Worm (Caenorhabditis elegans): ENCODE data around the gene phlp-2.

The phlp-2 gene

DNA sequence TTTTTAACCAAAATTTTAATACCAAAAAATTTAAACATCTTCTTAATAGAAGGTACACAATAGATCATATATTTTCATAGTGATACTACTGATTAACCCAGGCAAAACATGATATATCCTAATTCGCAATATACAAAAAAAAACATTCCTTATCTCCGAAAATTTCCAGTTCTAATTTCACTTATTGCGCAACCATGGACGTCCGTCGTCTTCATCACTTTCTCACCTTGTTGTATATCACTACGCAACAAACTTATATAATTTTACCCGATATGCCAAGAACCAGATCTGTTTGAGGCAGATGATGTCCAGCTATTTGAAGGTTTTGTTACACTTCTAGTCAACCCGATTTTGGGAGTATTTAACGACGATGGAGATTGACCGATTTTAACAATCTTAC lies 21.4 kb upstream of the phlp-2 start, which contains the start of gene R74.2:
R74.2 (plus strand) TSS at position 316 of the 400 bp plus-strand sequence.
- TF ChIP-seq blmp-1 (tag; optimal IDR thresholded peaks at IDR 0.05) (peak; percentile 81), hlh-1 (tag; optimal IDR thresholded peaks at IDR 0.05) (no peak), unc-62 (GFP tag; optimal IDR thresholded peaks at IDR 0.05) (peak; percentile 20), unc-120 (tag; optimal IDR thresholded peaks at IDR 0.05; ENCODE audit: poor library complexity, severe bottlenecking) (no peak), zip-8 (tag; optimal IDR thresholded peaks at IDR 0.05) (peak; percentile 84), elt-3 (tag; optimal IDR thresholded peaks at IDR 0.05) (peak; percentile 77)

DNA sequence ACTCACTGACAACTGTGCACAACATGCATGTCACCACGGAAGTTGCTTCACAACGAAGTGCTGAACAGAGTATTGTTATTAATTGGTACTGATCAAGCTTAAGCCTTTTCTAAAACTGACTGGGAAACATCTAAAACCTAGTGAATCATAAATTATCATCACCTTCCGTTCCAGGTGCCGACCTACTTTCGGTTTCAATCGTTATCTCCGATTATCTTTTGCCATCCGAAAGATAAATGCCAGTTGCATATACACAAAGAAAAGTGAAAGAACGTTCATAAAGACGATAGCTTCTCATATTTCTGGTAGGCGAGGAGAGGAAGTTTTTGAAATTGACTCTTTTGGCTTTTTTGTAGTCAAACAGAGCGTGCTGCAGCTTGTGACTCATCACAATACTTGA lies 19.7 kb upstream of the phlp-2 start:
- no peak for TF ChIP-seq mab-5 (tag; optimal IDR thresholded peaks at IDR 0.05)
- TF ChIP-seq nhr-237 (tag; optimal IDR thresholded peaks at IDR 0.05) = no peak
- TF ChIP-seq ztf-11 (tag; optimal IDR thresholded peaks at IDR 0.05) = no peak
- TF ChIP-seq M03D4.4 (tag; optimal IDR thresholded peaks at IDR 0.05) = no peak
- no peak for TF ChIP-seq lin-32 (GFP tag; optimal IDR thresholded peaks at IDR 0.05)
- TF ChIP-seq mls-2 (tag; optimal IDR thresholded peaks at IDR 0.05) = no peak
- no peak for TF ChIP-seq unc-39 (tag; optimal IDR thresholded peaks at IDR 0.05)
- no peak for TF ChIP-seq tbx-8 (GFP tag; optimal IDR thresholded peaks at IDR 0.05)
- TF ChIP-seq pha-4 (tag; optimal IDR thresholded peaks at IDR 0.05) = no peak
- no peak for TF ChIP-seq zip-8 (tag; optimal IDR thresholded peaks at IDR 0.05)
- TF ChIP-seq elt-1 (tag; optimal IDR thresholded peaks at IDR 0.05; ENCODE audit: borderline replicate concordance, insufficient read depth) = peak; percentile 74
- TF ChIP-seq sptf-1 (tag; optimal IDR thresholded peaks at IDR 0.05) = no peak
- no peak for TF ChIP-seq cnd-1 (tag; optimal IDR thresholded peaks at IDR 0.05)
- TF ChIP-seq ceh-39 (tag; optimal IDR thresholded peaks at IDR 0.05) = no peak
- no peak for TF ChIP-seq nhr-28 (tag; optimal IDR thresholded peaks at IDR 0.05)
- no peak for TF ChIP-seq lsy-2 (tag; optimal IDR thresholded peaks at IDR 0.05)
- peak; percentile 88 for TF ChIP-seq elt-3 (tag; optimal IDR thresholded peaks at IDR 0.05)
- no peak for TF ChIP-seq flh-1 (GFP tag; optimal IDR thresholded peaks at IDR 0.05)
- no peak for TF ChIP-seq mep-1 (tag; optimal IDR thresholded peaks at IDR 0.05)
- peak; percentile 92 for TF ChIP-seq blmp-1 (tag; optimal IDR thresholded peaks at IDR 0.05)
- TF ChIP-seq nhr-2 (tag; optimal IDR thresholded peaks at IDR 0.05) = no peak
- TF ChIP-seq sem-2 (GFP tag; optimal IDR thresholded peaks at IDR 0.05) = no peak
- peak; percentile 15 for TF ChIP-seq ham-2 (GFP tag; optimal IDR thresholded peaks at IDR 0.05)
- TF ChIP-seq unc-120 (tag; optimal IDR thresholded peaks at IDR 0.05; ENCODE audit: poor library complexity, severe bottlenecking) = no peak
- TF ChIP-seq ceh-43 (GFP tag; optimal IDR thresholded peaks at IDR 0.05) = no peak
- TF ChIP-seq nhr-12 (tag; optimal IDR thresholded peaks at IDR 0.05) = no peak
- no peak for TF ChIP-seq hlh-1 (tag; optimal IDR thresholded peaks at IDR 0.05)
- TF ChIP-seq snpc-4 (tag; optimal IDR thresholded peaks at IDR 0.05) = no peak
- no peak for TF ChIP-seq bed-3 (GFP tag; optimal IDR thresholded peaks at IDR 0.05)
- TF ChIP-seq ceh-83 (GFP tag; optimal IDR thresholded peaks at IDR 0.05) = no peak
- TF ChIP-seq ces-1 (GFP tag; optimal IDR thresholded peaks at IDR 0.05) = no peak
- TF ChIP-seq drap-1 (GFP tag; optimal IDR thresholded peaks at IDR 0.05) = no peak
- peak; percentile 0 for TF ChIP-seq unc-62 (GFP tag; optimal IDR thresholded peaks at IDR 0.05)
- no peak for TF ChIP-seq nhr-76 (tag; optimal IDR thresholded peaks at IDR 0.05)
- TF ChIP-seq lin-13 (tag; optimal IDR thresholded peaks at IDR 0.05) = no peak

DNA sequence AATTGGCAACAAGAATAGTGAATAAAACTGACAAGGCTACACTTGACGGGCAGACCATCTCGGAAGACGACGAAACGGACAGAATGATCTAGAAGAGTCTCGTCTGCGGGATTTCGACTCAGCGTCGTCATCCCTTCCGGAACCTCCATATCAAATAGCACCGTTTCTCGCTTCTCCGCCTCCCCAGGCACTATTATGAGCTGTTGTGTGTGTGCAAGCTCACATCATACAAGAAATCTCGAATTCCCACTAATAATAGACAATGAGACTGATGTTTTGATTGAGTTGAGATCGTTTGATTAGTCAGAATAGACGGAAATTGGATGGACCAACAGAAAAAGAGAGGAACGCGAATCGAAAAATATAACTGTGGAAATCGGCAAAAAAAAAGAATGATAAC lies 19.0 kb upstream of the phlp-2 start, which contains the start of gene spp-28:
spp-28 (minus strand) TSS at position 101 of the 400 bp plus-strand sequence.
- TF ChIP-seq lin-13 (tag; optimal IDR thresholded peaks at IDR 0.05) = no peak
- no peak for TF ChIP-seq pha-4 (tag; optimal IDR thresholded peaks at IDR 0.05)
- no peak for TF ChIP-seq drap-1 (GFP tag; optimal IDR thresholded peaks at IDR 0.05)
- no peak for TF ChIP-seq ham-2 (GFP tag; optimal IDR thresholded peaks at IDR 0.05)
- no peak for TF ChIP-seq nhr-12 (tag; optimal IDR thresholded peaks at IDR 0.05)
- no peak for TF ChIP-seq blmp-1 (tag; optimal IDR thresholded peaks at IDR 0.05)
- TF ChIP-seq nhr-2 (tag; optimal IDR thresholded peaks at IDR 0.05) = no peak
- no peak for TF ChIP-seq ceh-83 (GFP tag; optimal IDR thresholded peaks at IDR 0.05)
- no peak for TF ChIP-seq sem-2 (GFP tag; optimal IDR thresholded peaks at IDR 0.05)
- TF ChIP-seq hlh-1 (tag; optimal IDR thresholded peaks at IDR 0.05) = no peak

ce11 chrIII:4191091-4191638 lies 18.1 kb upstream of the phlp-2 start, which contains the start of gene dnj-16:
Gene dnj-16 (plus strand): TSS chrIII:4191141.
- TF ChIP-seq bed-3 (GFP tag; optimal IDR thresholded peaks at IDR 0.05) = no peak
- no peak for TF ChIP-seq lin-13 (tag; optimal IDR thresholded peaks at IDR 0.05)
- peak; percentile 83 for TF ChIP-seq ces-1 (GFP tag; optimal IDR thresholded peaks at IDR 0.05)
- peak; percentile 1 for TF ChIP-seq nhr-237 (tag; optimal IDR thresholded peaks at IDR 0.05)
- no peak for TF ChIP-seq cnd-1 (tag; optimal IDR thresholded peaks at IDR 0.05)
- no peak for TF ChIP-seq lin-32 (GFP tag; optimal IDR thresholded peaks at IDR 0.05)
- TF ChIP-seq unc-62 (GFP tag; optimal IDR thresholded peaks at IDR 0.05) = no peak
- TF ChIP-seq nhr-76 (tag; optimal IDR thresholded peaks at IDR 0.05) = no peak
- TF ChIP-seq sem-2 (GFP tag; optimal IDR thresholded peaks at IDR 0.05) = no peak
- no peak for TF ChIP-seq nhr-12 (tag; optimal IDR thresholded peaks at IDR 0.05)
- TF ChIP-seq mep-1 (tag; optimal IDR thresholded peaks at IDR 0.05) = peak; percentile 19
- no peak for TF ChIP-seq M03D4.4 (tag; optimal IDR thresholded peaks at IDR 0.05)
- no peak for TF ChIP-seq blmp-1 (tag; optimal IDR thresholded peaks at IDR 0.05)
- TF ChIP-seq mab-5 (tag; optimal IDR thresholded peaks at IDR 0.05) = no peak
- no peak for TF ChIP-seq elt-1 (tag; optimal IDR thresholded peaks at IDR 0.05; ENCODE audit: borderline replicate concordance, insufficient read depth)
- no peak for TF ChIP-seq pha-4 (tag; optimal IDR thresholded peaks at IDR 0.05)
- TF ChIP-seq lsy-2 (tag; optimal IDR thresholded peaks at IDR 0.05) = peak; percentile 11
- TF ChIP-seq zip-8 (tag; optimal IDR thresholded peaks at IDR 0.05) = no peak
- no peak for TF ChIP-seq tbx-8 (GFP tag; optimal IDR thresholded peaks at IDR 0.05)
